Fruit fly (Drosophila melanogaster) whole organism, embryonic: Measurements from ENCODE around the gene CG3104.
A peak's percentile ranks its signal among the peaks of the same experiment; 100 is the strongest.

Experiments used
- Adf1 ChIP-seq: fragments of 200-800 bp; sonication (Bioruptor generic); IDR thresholded peaks from 2 replicates; pipeline ENCODE4 v1.3.6; 2022; ENCODE audit warnings: missing biosample characterization, missing genetic modification characterization
- B-H2 ChIP-seq: fragments of 200-800 bp; sonication (Bioruptor generic); optimal IDR thresholded peaks from 2 replicates; lab custom pipeline; 2018; ENCODE audit warnings: missing biosample characterization, mild to moderate bottlenecking, missing genetic modification characterization
- CG10274 ChIP-seq: fragments of 200-800 bp; sonication (Bioruptor generic); optimal IDR thresholded peaks from 3 replicates; lab custom pipeline; 2017; ENCODE audit warnings: missing biosample characterization, mild to moderate bottlenecking, missing genetic modification characterization
- CG10462 ChIP-seq: fragments of 200-800 bp; sonication (Bioruptor generic); optimal IDR thresholded peaks from 2 replicates; lab custom pipeline; 2016; ENCODE audit warnings: missing biosample characterization, missing genetic modification characterization
- CG10565 ChIP-seq: fragments of 200-800 bp; sonication (Bioruptor generic); optimal IDR thresholded peaks from 3 replicates; lab custom pipeline; 2016; ENCODE audit warnings: missing biosample characterization, mild to moderate bottlenecking, missing genetic modification characterization
- CG10959 ChIP-seq: fragments of 200-800 bp; sonication (Bioruptor generic); IDR thresholded peaks from 2 replicates; pipeline ENCODE4 v1.3.6; 2022; ENCODE audit warnings: missing biosample characterization, missing genetic modification characterization
- CG12299 ChIP-seq: fragments of 200-800 bp; sonication (Bioruptor generic); optimal IDR thresholded peaks from 2 replicates; lab custom pipeline; 2018; ENCODE audit warnings: missing biosample characterization, mild to moderate bottlenecking, missing genetic modification characterization
- CG12942 ChIP-seq: fragments of 200-800 bp; sonication (Bioruptor generic); optimal IDR thresholded peaks from 3 replicates; lab custom pipeline; 2016; ENCODE audit warnings: missing biosample characterization, missing genetic modification characterization
- CG13296 ChIP-seq: fragments of 200-800 bp; sonication (Bioruptor generic); optimal IDR thresholded peaks from 3 replicates; lab custom pipeline; 2018; ENCODE audit warnings: missing biosample characterization, mild to moderate bottlenecking, missing genetic modification characterization
- CG1602 ChIP-seq: fragments of 200-800 bp; sonication (Bioruptor generic); optimal IDR thresholded peaks from 3 replicates; lab custom pipeline; 2016; ENCODE audit warnings: missing biosample characterization, missing genetic modification characterization
- CG18599 ChIP-seq: fragments of 200-800 bp; sonication (Bioruptor generic); optimal IDR thresholded peaks from 3 replicates; lab custom pipeline; 2017; ENCODE audit warnings: missing biosample characterization, missing genetic modification characterization, mild to moderate bottlenecking, moderate library complexity, missing genetic modification reagents
- CG2712 ChIP-seq: fragments of 200-800 bp; optimal IDR thresholded peaks from 3 replicates; lab custom pipeline; 2019; ENCODE audit warnings: missing biosample characterization, mild to moderate bottlenecking, missing genetic modification characterization, moderate library complexity
- CG3065 ChIP-seq: fragments of 200-800 bp; sonication (Bioruptor generic); optimal IDR thresholded peaks from 2 replicates; lab custom pipeline; 2016; ENCODE audit warnings: missing biosample characterization, missing genetic modification characterization
- CG34376 ChIP-seq: fragments of 200-800 bp; sonication (Bioruptor generic); optimal IDR thresholded peaks from 2 replicates; lab custom pipeline; 2018; ENCODE audit warnings: missing biosample characterization, mild to moderate bottlenecking, missing genetic modification characterization
- CG9437 ChIP-seq: fragments of 200-800 bp; sonication (Bioruptor generic); optimal IDR thresholded peaks from 2 replicates; lab custom pipeline; 2018; ENCODE audit warnings: missing biosample characterization, mild to moderate bottlenecking, missing genetic modification characterization
- D19B ChIP-seq: fragments of 200-800 bp; sonication (Bioruptor generic); optimal IDR thresholded peaks from 2 replicates; lab custom pipeline; 2017; ENCODE audit warnings: missing biosample characterization, mild to moderate bottlenecking, missing genetic modification characterization
- Doc2 ChIP-seq: fragments of 200-800 bp; sonication (Bioruptor generic); IDR thresholded peaks from 2 replicates; pipeline ENCODE4 v1.3.6; 2022; ENCODE audit warnings: missing biosample characterization, missing genetic modification characterization
- Eip74EF ChIP-seq, 2 experiments: fragments of 200-800 bp in 1 of 2; fragments of >200 bp in 1 of 2; sonication (Bioruptor generic) in 1 of 2; optimal IDR thresholded peaks; 2 replicates each; lab custom pipeline; 2017 to 2019; ENCODE audit warnings: missing biosample characterization in 2 of 2, missing genetic modification characterization in 2 of 2, mild to moderate bottlenecking in 1 of 2, moderate library complexity in 1 of 2
- Fer2 ChIP-seq: fragments of 200-800 bp; sonication (Bioruptor generic); optimal IDR thresholded peaks from 2 replicates; lab custom pipeline; 2018; ENCODE audit warnings: missing biosample characterization, mild to moderate bottlenecking, missing genetic modification characterization, moderate library complexity
- Hmx ChIP-seq: fragments of 200-800 bp; sonication (Bioruptor generic); optimal IDR thresholded peaks from 2 replicates; lab custom pipeline; 2016; ENCODE audit warnings: missing biosample characterization, missing genetic modification characterization
- Lim3 ChIP-seq: fragments of 200-800 bp; sonication (Bioruptor generic); IDR thresholded peaks from 2 replicates; pipeline ENCODE4 v1.3.6; 2022; ENCODE audit warnings: missing biosample characterization, missing genetic modification characterization
- Lpt ChIP-seq: fragments of >200 bp; optimal IDR thresholded peaks from 2 replicates; lab custom pipeline; 2018; ENCODE audit warnings: missing biosample characterization, missing genetic modification characterization
- Taf1 ChIP-seq: fragments of 200-800 bp; sonication (Bioruptor generic); IDR thresholded peaks from 2 replicates; pipeline ENCODE4 v1.3.6; 2022; ENCODE audit warnings: missing biosample characterization, missing genetic modification characterization
- Tbp ChIP-seq: fragments of >200 bp; optimal IDR thresholded peaks from 2 replicates; lab custom pipeline; 2018; ENCODE audit warnings: missing biosample characterization, missing genetic modification characterization
- Vsx1 ChIP-seq: fragments of 200-800 bp; sonication (Bioruptor generic); optimal IDR thresholded peaks from 2 replicates; lab custom pipeline; 2017; ENCODE audit warnings: missing biosample characterization, mild to moderate bottlenecking, missing genetic modification characterization, missing genetic modification reagents
- al ChIP-seq: fragments of 200-800 bp; sonication (Bioruptor generic); IDR thresholded peaks from 2 replicates; pipeline ENCODE4 v1.3.6; 2022; ENCODE audit warnings: missing biosample characterization, missing genetic modification characterization
- ara ChIP-seq: fragments of 200-800 bp; sonication (Bioruptor generic); IDR thresholded peaks from 2 replicates; pipeline ENCODE4 v1.3.6; 2022; ENCODE audit warnings: missing biosample characterization, missing genetic modification characterization
- chif ChIP-seq, 2 experiments: fragments of 200-800 bp; sonication (Bioruptor generic); optimal IDR thresholded peaks; 3 replicates each; lab custom pipeline; 2016; ENCODE audit warnings: missing biosample characterization in 2 of 2, missing genetic modification characterization in 2 of 2
- crol ChIP-seq: fragments of 200-800 bp; sonication (Bioruptor generic); IDR thresholded peaks from 2 replicates; pipeline ENCODE4 v1.3.6; 2022; ENCODE audit warnings: missing biosample characterization, missing genetic modification characterization
- dmrt11E ChIP-seq: fragments of 200-800 bp; sonication (Bioruptor generic); optimal IDR thresholded peaks from 3 replicates; lab custom pipeline; 2018; ENCODE audit warnings: missing biosample characterization, mild to moderate bottlenecking, missing genetic modification characterization, moderate library complexity
- ems ChIP-seq: fragments of 200-800 bp; sonication (Bioruptor generic); optimal IDR thresholded peaks from 3 replicates; lab custom pipeline; 2016; ENCODE audit warnings: missing biosample characterization, missing genetic modification characterization
- en ChIP-seq: fragments of 200-800 bp; sonication (Bioruptor generic); optimal IDR thresholded peaks from 2 replicates; lab custom pipeline; 2016; ENCODE audit warnings: missing biosample characterization, missing genetic modification characterization
- esg ChIP-seq: fragments of 200-800 bp; sonication (Bioruptor generic); conservative IDR thresholded peaks from 2 replicates; pipeline ENCODE4 v1.3.6; 2022; ENCODE audit warnings: missing biosample characterization, missing genetic modification characterization
- fd96Cb ChIP-seq: fragments of 200-800 bp; sonication (Bioruptor generic); optimal IDR thresholded peaks from 2 replicates; lab custom pipeline; 2018; ENCODE audit warnings: missing biosample characterization, mild to moderate bottlenecking, missing genetic modification characterization, moderate library complexity
- gcm ChIP-seq: fragments of 200-800 bp; sonication (Bioruptor generic); optimal IDR thresholded peaks from 2 replicates; lab custom pipeline; 2019; ENCODE audit warnings: missing biosample characterization, mild to moderate bottlenecking, missing genetic modification characterization, moderate library complexity
- inv ChIP-seq: fragments of 200-800 bp; sonication (Bioruptor generic); IDR thresholded peaks from 2 replicates; pipeline ENCODE4 v1.3.6; 2022; ENCODE audit warnings: missing biosample characterization, missing genetic modification characterization; ENCODE audit not compliant: partially characterized antibody
- ken ChIP-seq: fragments of 200-800 bp; sonication (Bioruptor generic); IDR thresholded peaks from 3 replicates; pipeline ENCODE4 v1.3.6; 2022; ENCODE audit warnings: missing biosample characterization, missing genetic modification characterization
- lilli ChIP-seq: fragments of 200-800 bp; sonication (Bioruptor generic); optimal IDR thresholded peaks from 3 replicates; lab custom pipeline; 2016; ENCODE audit warnings: missing biosample characterization, missing genetic modification characterization
- nau ChIP-seq: fragments of 200-800 bp; sonication (Bioruptor generic); optimal IDR thresholded peaks from 3 replicates; lab custom pipeline; 2017; ENCODE audit warnings: missing biosample characterization, mild to moderate bottlenecking, missing genetic modification characterization, missing genetic modification reagents
- nom ChIP-seq: fragments of 200-800 bp; sonication (Bioruptor generic); optimal IDR thresholded peaks from 2 replicates; lab custom pipeline; 2017; ENCODE audit warnings: missing biosample characterization, missing genetic modification characterization, mild to moderate bottlenecking, moderate library complexity, missing genetic modification reagents
- pfk ChIP-seq: fragments of 200-800 bp; sonication (Bioruptor generic); optimal IDR thresholded peaks from 2 replicates; lab custom pipeline; 2018; ENCODE audit warnings: missing biosample characterization, mild to moderate bottlenecking, missing genetic modification characterization, moderate library complexity
- rib ChIP-seq: fragments of 200-800 bp; sonication (Bioruptor generic); IDR thresholded peaks from 2 replicates; pipeline ENCODE4 v1.3.6; 2022; ENCODE audit warnings: missing biosample characterization, missing genetic modification characterization
- row ChIP-seq: fragments of 200-800 bp; sonication (Bioruptor generic); IDR thresholded peaks from 3 replicates; pipeline ENCODE4 v1.3.6; 2022; ENCODE audit warnings: missing biosample characterization, missing genetic modification characterization
- run ChIP-seq: fragments of 200-800 bp; sonication (Bioruptor generic); optimal IDR thresholded peaks from 3 replicates; lab custom pipeline; 2018; ENCODE audit warnings: missing biosample characterization, mild to moderate bottlenecking, missing genetic modification characterization
- scrt ChIP-seq: fragments of 200-800 bp; sonication (Bioruptor generic); optimal IDR thresholded peaks from 2 replicates; lab custom pipeline; 2018; ENCODE audit warnings: missing biosample characterization, mild to moderate bottlenecking, missing genetic modification characterization, moderate library complexity
- slbo ChIP-seq: fragments of 200-800 bp; sonication (Bioruptor generic); IDR thresholded peaks from 2 replicates; pipeline ENCODE4 v1.3.6; 2022; ENCODE audit warnings: missing biosample characterization, missing genetic modification characterization
- sr ChIP-seq: fragments of 200-800 bp; sonication (Bioruptor generic); IDR thresholded peaks from 3 replicates; pipeline ENCODE4 v1.3.6; 2022; ENCODE audit warnings: missing biosample characterization, missing genetic modification characterization
- stc ChIP-seq: fragments of 200-800 bp; sonication (Bioruptor generic); IDR thresholded peaks from 2 replicates; pipeline ENCODE4 v1.3.6; 2022; ENCODE audit warnings: missing biosample characterization, missing genetic modification characterization
- z ChIP-seq: fragments of 200-800 bp; sonication (Bioruptor generic); IDR thresholded peaks from 3 replicates; pipeline ENCODE4 v1.3.6; 2022; ENCODE audit warnings: missing biosample characterization, missing genetic modification characterization

The CG3104 gene

dm6 chr2L:2885503-2886225, 30.1 kb upstream of the CG3104 start, which contains the start of the genes NTPase and lilli (continued):
- TF ChIP-seq esg (GFP tag; lab: Robert Waterston, UW) (no peak), CG12299 (no peak), CG10462 (GFP tag; lab: Kevin White, UChicago) (peak; percentile 22), scrt (GFP tag; lab: Kevin White, UChicago) (peak; percentile 81), Eip74EF (GFP tag; optimal IDR thresholded peaks at IDR 0.05; lab: Kevin White, UChicago) (no peak), dmrt11E (tag; lab: Kevin White, UChicago) (peak; percentile 41), CG18599 (GFP tag; lab: Kevin White, UChicago) (peak; percentile 52), CG10565 (GFP tag; lab: Kevin White, UChicago) (peak; percentile 5), D19B (GFP tag; lab: Kevin White, UChicago) (no peak), CG12942 (GFP tag; lab: Kevin White, UChicago) (peak; percentile 48), inv (GFP tag; lab: Robert Waterston, UW) (peak; percentile 87), al (GFP tag; lab: Robert Waterston, UW) (0 out of 2 replicates have a peak, but pooled peaks have one; percentile 7), chif (GFP tag; optimal IDR thresholded peaks at IDR 0.05; lab: Kevin White, UChicago) (peak; percentile 65 to 67), sr (GFP tag; lab: Robert Waterston, UW) (no peak; the same call in 2 of the 3 replicates), CG2712 (tag; lab: Kevin White, UChicago) (peak; percentile 15), Vsx1 (GFP tag; lab: Kevin White, UChicago) (no peak), CG34376 (GFP tag; lab: Kevin White, UChicago) (no peak), crol (GFP tag; lab: Robert Waterston, UW) (0 out of 2 replicates have a peak, but pooled peaks have one; percentile 12), Doc2 (GFP tag; lab: Robert Waterston, UW) (no peak), Hmx (GFP tag; lab: Kevin White, UChicago) (peak; percentile 68), Taf1 (GFP tag; lab: Robert Waterston, UW) (no peak), CG1602 (peak; percentile 50), ken (GFP tag; lab: Robert Waterston, UW) (peak; percentile 78), z (peak; percentile 73; the same call in 1 of the 3 replicates), en (no peak), Adf1 (GFP tag; lab: Robert Waterston, UW) (0 out of 2 replicates have a peak, but pooled peaks have one; percentile 26), CG10274 (GFP tag; lab: Kevin White, UChicago) (no peak), Tbp (no peak), CG9437 (GFP tag; lab: Kevin White, UChicago) (peak; percentile 44), stc (0 out of 2 replicates have a peak, but pooled peaks have one; percentile 16), nom (GFP tag; lab: Kevin White, UChicago) (no peak), nau (GFP tag; lab: Kevin White, UChicago) (no peak), slbo (GFP tag; lab: Robert Waterston, UW) (peak; percentile 65), pfk (GFP tag; lab: Kevin White, UChicago) (no peak), rib (GFP tag; lab: Robert Waterston, UW) (0 out of 2 replicates have a peak, but pooled peaks have one; percentile 18), CG3065 (GFP tag; lab: Kevin White, UChicago) (peak; percentile 22), gcm (GFP tag; lab: Kevin White, UChicago) (no peak), Fer2 (no peak), CG10959 (peak; percentile 31; the same call in 1 of the 2 replicates), Lim3 (no peak), lilli (GFP tag; lab: Kevin White, UChicago) (peak; percentile 95), ems (GFP tag; lab: Kevin White, UChicago) (peak; percentile 71), ara (GFP tag; lab: Robert Waterston, UW) (peak; percentile 70), CG13296 (no peak), Lpt (GFP tag; lab: Kevin White, UChicago) (no peak), row (GFP tag; lab: Robert Waterston, UW) (peak; percentile 30; the same call in 2 of the 3 replicates), fd96Cb (no peak), run (tag; lab: Kevin White, UChicago) (no peak), B-H2 (GFP tag; lab: Kevin White, UChicago) (no peak)
